Fruit fly (Drosophila melanogaster) ovary, adult (tissue): ENCODE data around the gene CG31917.
A peak's percentile ranks its signal among the peaks of the same experiment; 100 is the strongest.

Experiments used
- CG17801 ChIP-seq: fragments of 200-800 bp; optimal IDR thresholded peaks from 2 replicates; lab custom pipeline; 2019; ENCODE audit warnings: missing biosample characterization, mild to moderate bottlenecking, missing genetic modification characterization, moderate library complexity; ENCODE audit not compliant: partially characterized antibody

CG31917 gene

DNA sequence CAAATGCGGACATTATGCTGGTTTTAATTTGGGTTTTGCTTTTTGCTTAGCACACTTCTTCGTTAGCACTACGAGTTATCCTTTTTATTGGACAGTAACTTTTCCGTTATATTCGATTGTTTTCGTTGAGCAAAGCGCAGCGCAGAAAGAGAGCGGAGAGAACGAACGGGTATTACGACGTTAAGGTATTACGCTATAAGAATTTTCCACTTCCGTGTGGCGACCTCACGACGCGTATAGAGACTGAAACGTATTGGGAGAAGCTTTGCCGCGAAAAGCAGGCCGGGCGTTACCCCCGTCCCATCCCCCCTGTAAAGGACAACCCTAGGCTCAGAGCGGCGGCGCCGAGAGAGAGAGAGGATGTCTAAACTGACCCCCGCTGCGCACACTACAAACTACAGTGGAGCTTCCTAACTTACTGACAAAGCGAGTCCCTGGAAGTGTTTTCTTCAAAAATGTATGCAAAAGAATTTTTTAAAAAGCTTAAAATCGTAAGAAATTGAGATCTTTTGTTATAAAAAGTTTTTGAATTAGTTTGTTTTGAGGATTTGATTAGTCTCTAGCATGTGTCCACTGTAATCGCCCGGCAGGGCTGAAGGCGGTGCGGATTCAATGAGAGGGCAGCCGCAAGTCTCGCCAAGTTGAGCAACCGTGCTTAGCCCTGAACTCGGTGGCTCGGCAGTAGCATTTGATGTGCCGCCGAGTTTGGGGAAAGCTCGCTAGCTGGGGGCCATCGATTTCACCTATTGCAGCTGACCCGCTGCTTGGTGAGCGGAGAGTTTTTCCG is 5.8 kb downstream of the CG31917 start:
- TF ChIP-seq CG17801 (GFP tag; lab: Kevin White, UChicago), result peak; percentile 87

DNA sequence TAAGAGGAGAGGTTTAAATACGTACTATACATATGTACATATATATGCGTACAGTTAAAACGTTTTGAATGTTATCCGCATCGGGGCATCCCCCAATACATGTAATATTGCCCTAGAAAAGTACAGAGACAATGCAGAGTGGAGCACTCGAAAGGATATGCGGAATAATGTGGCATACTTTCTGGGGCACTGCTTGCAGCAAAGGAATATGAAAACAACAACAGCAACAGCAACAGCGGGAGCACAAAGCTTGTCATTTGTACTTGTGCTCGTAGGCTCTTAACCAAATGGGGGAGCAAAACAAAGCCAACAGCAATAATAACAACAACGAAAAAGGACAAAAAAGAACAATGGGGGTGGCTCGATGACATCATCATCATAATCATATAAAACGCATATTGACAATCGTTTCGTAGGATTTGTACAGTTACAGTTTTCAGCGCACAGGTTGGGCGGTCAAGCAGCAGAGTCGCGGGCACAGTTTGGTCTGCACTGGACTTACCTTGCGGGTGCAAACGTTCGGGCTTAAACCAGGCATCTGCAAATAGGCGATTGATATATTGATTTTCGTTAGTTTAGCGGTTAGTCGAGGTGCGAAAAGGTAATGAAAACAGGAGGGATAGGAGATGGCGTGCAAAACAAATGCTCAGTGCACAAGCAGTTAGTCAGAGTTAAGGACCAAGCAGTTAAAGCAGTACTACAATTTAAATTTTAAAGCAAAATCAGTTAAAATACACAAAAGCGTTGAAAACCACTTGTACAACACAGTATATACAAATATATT is 6.8 kb downstream of the CG31917 start:
- no peak for TF ChIP-seq CG17801 (GFP tag; lab: Kevin White, UChicago)

dm6 chr2L:5002711-5003402 is 7.8 kb downstream of the CG31917 start:
- TF ChIP-seq CG17801 (GFP tag; lab: Kevin White, UChicago), result peak; percentile 46

dm6 chr2L:5002031-5002430 is 8.6 kb downstream of the CG31917 start:
- TF ChIP-seq CG17801 (GFP tag; lab: Kevin White, UChicago), result no peak

DNA sequence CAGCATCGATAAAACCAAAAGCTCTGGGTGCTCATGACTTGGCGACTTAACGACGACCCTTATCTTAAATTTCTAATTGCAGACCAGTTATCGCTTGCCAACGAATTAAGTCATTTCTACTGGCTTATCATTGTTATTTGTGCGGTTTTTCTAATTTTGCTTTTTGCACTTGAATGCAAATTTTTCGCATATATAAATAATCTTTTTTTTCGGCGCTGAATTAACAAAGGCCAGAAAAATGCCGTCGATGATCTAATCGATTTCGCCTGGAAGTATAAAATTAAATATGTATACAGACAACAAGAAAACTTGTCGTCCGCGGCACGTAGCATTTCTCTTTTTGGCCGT is 9.1 kb downstream of the CG31917 start:
- no peak for TF ChIP-seq CG17801 (GFP tag; lab: Kevin White, UChicago)

DNA sequence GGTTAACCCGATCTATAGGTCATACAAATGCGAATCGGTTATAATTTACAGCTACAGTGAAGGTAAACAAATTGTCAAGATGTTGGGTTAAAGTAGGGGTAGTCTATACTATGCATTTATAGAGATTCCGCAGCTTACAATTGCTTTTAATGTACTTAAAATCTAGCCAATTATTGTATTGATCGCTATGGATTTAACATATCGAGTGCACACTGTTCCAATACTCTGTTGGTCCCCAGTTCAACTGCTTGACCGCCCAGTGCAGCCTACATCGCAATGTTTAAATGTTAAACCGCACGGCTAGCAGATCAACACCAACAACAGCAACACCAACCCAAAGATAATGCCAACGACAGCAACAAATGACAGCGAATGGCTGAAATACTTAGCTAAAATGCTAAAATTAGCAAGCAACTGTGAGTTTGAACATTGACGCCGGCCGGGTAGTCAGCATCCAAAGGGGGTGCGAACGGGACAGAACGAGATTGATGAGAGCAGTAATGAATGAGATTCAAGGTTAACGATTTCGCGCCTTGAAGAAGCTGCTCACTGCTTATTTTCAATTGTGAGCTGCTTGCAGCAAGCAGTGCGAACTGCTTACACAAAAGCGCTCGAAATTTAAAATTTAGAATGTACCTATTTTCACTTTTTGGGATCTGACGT is 9.6 kb downstream of the CG31917 start:
- no peak for TF ChIP-seq CG17801 (GFP tag; lab: Kevin White, UChicago)

DNA sequence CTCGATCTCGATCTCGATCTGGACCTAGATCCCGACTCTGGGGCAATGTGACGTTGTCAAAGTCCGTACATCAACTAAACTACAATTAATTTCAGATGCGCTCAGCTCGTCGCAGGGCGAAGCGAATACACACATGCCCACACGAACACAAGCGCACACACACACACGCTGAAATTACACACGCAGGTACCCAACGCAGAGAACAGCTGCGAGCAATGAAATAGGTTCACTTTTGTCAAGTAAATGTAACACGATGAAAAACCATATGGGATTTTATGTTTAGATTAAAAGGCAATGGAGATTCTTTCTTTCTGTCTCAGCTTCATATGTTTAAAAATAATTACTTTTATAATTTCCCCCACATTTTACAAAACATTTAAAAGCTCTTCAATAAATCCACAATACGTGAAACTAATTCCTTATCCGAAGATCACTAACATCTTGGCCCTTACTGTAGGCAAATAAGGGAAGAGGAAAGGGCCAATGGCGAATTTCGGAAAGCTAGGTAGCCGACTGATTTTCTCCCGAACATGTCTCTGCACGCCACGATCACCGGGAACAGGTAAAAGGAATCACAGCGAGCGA is 10.3 kb downstream of the CG31917 start:
- TF ChIP-seq CG17801 (GFP tag; lab: Kevin White, UChicago), result peak; percentile 77

- TF ChIP-seq CG17801 (GFP tag; lab: Kevin White, UChicago), result peak; percentile 77
Observed at dm6 chr2L:4999389-5000032, 11.1 kb downstream of the CG31917 start.

DNA sequence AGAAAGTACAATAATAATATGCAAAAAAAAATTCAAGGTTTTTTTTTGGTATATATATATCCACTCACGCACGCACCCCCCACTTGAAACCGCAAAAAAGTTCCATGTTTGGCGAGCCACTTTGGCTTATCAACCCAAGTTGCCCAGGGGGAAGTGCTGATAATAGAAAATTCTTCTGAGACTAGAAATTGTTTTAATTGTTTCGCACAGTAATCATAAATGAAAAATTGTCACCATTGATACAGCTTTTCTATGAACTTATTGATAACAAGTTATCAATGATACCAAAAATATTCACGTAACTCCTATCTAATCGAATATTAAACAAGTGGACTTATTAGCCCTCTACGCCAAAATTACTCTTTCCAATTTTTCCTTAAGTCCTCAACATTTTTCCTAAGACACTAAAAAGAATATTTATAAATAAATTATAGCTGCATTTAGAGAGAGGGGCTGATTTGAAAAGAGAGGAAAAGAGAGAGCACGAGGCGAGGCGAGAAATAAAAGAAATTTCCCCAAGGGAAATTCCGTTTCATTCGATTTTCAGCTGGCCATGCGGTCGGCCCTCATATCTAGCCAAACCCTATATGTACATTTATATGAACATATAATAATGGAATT is 12.0 kb downstream of the CG31917 start:
- no peak for TF ChIP-seq CG17801 (GFP tag; lab: Kevin White, UChicago)

dm6 chr2L:4998260-4998560 is 12.4 kb downstream of the CG31917 start:
- no peak for TF ChIP-seq CG17801 (GFP tag; lab: Kevin White, UChicago)

dm6 chr2L:4997401-4998259 is 13.0 kb downstream of the CG31917 start:
- TF ChIP-seq CG17801 (GFP tag; lab: Kevin White, UChicago), result peak; percentile 93

DNA sequence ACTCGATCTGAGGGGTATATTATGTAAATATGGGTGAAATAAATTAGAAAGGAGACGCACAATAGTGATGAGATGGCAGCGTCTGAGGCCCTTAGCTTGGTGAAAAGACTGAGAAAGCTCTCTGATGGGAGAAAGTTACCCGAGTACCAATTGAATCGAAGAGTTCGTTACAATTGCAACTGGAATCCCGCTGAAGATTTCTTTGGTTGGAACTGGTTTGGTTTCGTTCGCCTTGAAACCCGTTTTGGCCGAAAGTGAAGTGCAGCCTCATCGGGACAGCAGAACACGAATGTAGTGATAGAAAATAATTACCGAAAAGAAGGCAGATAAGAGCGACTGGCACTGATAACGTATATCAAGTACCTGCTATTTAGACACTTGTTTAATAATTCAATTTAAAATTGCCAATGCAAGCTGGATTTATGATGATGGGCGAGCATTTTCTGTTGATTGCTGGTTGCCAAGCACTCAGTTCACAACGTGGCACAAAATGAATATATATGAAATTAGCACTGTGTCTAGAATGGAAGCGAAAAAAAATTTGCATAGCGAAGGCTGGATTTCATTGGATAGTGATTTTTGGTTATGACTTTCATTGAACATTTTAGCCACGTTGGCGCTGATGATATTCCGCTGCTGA is 14.2 kb downstream of the CG31917 start:
- TF ChIP-seq CG17801 (GFP tag; lab: Kevin White, UChicago), result no peak

DNA sequence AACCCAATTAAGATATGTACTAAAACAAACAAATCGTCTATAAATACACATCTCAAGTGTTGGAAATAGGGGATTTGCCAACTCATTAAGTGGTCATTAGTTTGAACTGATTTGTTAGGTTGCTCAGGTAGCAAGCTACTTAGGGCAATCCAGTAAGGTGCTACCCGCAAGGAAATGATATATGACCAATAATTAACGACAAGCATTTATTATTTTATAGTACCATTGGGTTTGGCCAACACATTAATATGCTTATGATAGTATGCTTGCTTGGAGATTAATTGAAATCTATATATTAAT is 14.8 kb downstream of the CG31917 start:
- no peak for TF ChIP-seq CG17801 (GFP tag; lab: Kevin White, UChicago)
